Fruit fly (Drosophila melanogaster): ENCODE results near the gene Mis12.

Gene Mis12

dm6 chr3L:6968961-6969814, at the start of gene Mis12, which contains the start of gene CG9953:
Gene Mis12 (minus strand): TSS chr3L:6969048.
Gene CG9953 (plus strand): TSS chr3L:6969658.
- TF ChIP-seq CG8478 (optimal IDR thresholded peaks at IDR 0.05) (no peak), pan (optimal IDR thresholded peaks at IDR 0.05) (no peak), usp (GFP tag; optimal IDR thresholded peaks at IDR 0.05) (no peak), EcR (GFP tag; optimal IDR thresholded peaks at IDR 0.05) (no peak), Dll (optimal IDR thresholded peaks at IDR 0.05) (no peak), psq (optimal IDR thresholded peaks at IDR 0.05) (no peak)

- TF ChIP-seq usp (GFP tag; optimal IDR thresholded peaks at IDR 0.05) (no peak), Dll (optimal IDR thresholded peaks at IDR 0.05) (no peak), CG8478 (optimal IDR thresholded peaks at IDR 0.05) (no peak), psq (optimal IDR thresholded peaks at IDR 0.05) (no peak), pan (optimal IDR thresholded peaks at IDR 0.05) (no peak)
These were observed 44.9 kb upstream of the Mis12 start for dm6 chr3L:7013568-7014305.

- no peak for TF ChIP-seq usp (GFP tag; optimal IDR thresholded peaks at IDR 0.05)
- no peak for TF ChIP-seq Dll (optimal IDR thresholded peaks at IDR 0.05)
- TF ChIP-seq CG8478 (optimal IDR thresholded peaks at IDR 0.05), result no peak
- TF ChIP-seq pan (optimal IDR thresholded peaks at IDR 0.05), result no peak
- TF ChIP-seq psq (optimal IDR thresholded peaks at IDR 0.05), result no peak
- no peak for TF ChIP-seq EcR (GFP tag; optimal IDR thresholded peaks at IDR 0.05)
These were observed 43.4 kb upstream of the Mis12 start for dm6 chr3L:7012271-7012670.

dm6 chr3L:7009886-7010285, 41.0 kb upstream of the Mis12 start:
- no peak for TF ChIP-seq Dll (optimal IDR thresholded peaks at IDR 0.05)

dm6 chr3L:7009411-7009810, 40.6 kb upstream of the Mis12 start:
- TF ChIP-seq Dll (optimal IDR thresholded peaks at IDR 0.05) (no peak), CG8478 (optimal IDR thresholded peaks at IDR 0.05) (no peak)

- TF ChIP-seq psq (optimal IDR thresholded peaks at IDR 0.05) (no peak), CG8478 (optimal IDR thresholded peaks at IDR 0.05) (no peak), usp (GFP tag; optimal IDR thresholded peaks at IDR 0.05) (no peak), pan (optimal IDR thresholded peaks at IDR 0.05) (no peak), Dll (optimal IDR thresholded peaks at IDR 0.05) (no peak), EcR (GFP tag; optimal IDR thresholded peaks at IDR 0.05) (no peak)
These were observed 39.5 kb upstream of the Mis12 start for dm6 chr3L:7008351-7008750.

dm6 chr3L:7006421-7006820, 37.6 kb upstream of the Mis12 start:
- no peak for TF ChIP-seq Dll (optimal IDR thresholded peaks at IDR 0.05)
- TF ChIP-seq EcR (GFP tag; optimal IDR thresholded peaks at IDR 0.05), result no peak
- no peak for TF ChIP-seq pan (optimal IDR thresholded peaks at IDR 0.05)
- TF ChIP-seq usp (GFP tag; optimal IDR thresholded peaks at IDR 0.05), result no peak
- TF ChIP-seq psq (optimal IDR thresholded peaks at IDR 0.05), result no peak
- TF ChIP-seq CG8478 (optimal IDR thresholded peaks at IDR 0.05), result no peak

dm6 chr3L:7003132-7003531, 34.3 kb upstream of the Mis12 start:
- TF ChIP-seq Dll (optimal IDR thresholded peaks at IDR 0.05) (no peak), CG8478 (optimal IDR thresholded peaks at IDR 0.05) (no peak), EcR (GFP tag; optimal IDR thresholded peaks at IDR 0.05) (no peak), psq (optimal IDR thresholded peaks at IDR 0.05) (no peak), pan (optimal IDR thresholded peaks at IDR 0.05) (no peak), usp (GFP tag; optimal IDR thresholded peaks at IDR 0.05) (no peak)

dm6 chr3L:7002355-7002754, 33.5 kb upstream of the Mis12 start:
- TF ChIP-seq CG8478 (optimal IDR thresholded peaks at IDR 0.05) (no peak), pan (optimal IDR thresholded peaks at IDR 0.05) (no peak), EcR (GFP tag; optimal IDR thresholded peaks at IDR 0.05) (no peak), Dll (optimal IDR thresholded peaks at IDR 0.05) (no peak), psq (optimal IDR thresholded peaks at IDR 0.05) (no peak), usp (GFP tag; optimal IDR thresholded peaks at IDR 0.05) (no peak)

- TF ChIP-seq Dll (optimal IDR thresholded peaks at IDR 0.05), result no peak
- TF ChIP-seq CG8478 (optimal IDR thresholded peaks at IDR 0.05), result no peak
- no peak for TF ChIP-seq psq (optimal IDR thresholded peaks at IDR 0.05)
- no peak for TF ChIP-seq EcR (GFP tag; optimal IDR thresholded peaks at IDR 0.05)
- no peak for TF ChIP-seq usp (GFP tag; optimal IDR thresholded peaks at IDR 0.05)
- TF ChIP-seq pan (optimal IDR thresholded peaks at IDR 0.05), result no peak
These were observed 33.0 kb upstream of the Mis12 start for dm6 chr3L:7001855-7002254.

- TF ChIP-seq psq (optimal IDR thresholded peaks at IDR 0.05), result no peak
These were observed 31.1 kb upstream of the Mis12 start for dm6 chr3L:6999993-7000392.

dm6 chr3L:6998692-6999091, 29.8 kb upstream of the Mis12 start, which contains the start of gene Mp:
Gene Mp (plus strand): TSS chr3L:6998843.
- no peak for TF ChIP-seq pan (optimal IDR thresholded peaks at IDR 0.05)
- TF ChIP-seq CG8478 (optimal IDR thresholded peaks at IDR 0.05), result no peak
- no peak for TF ChIP-seq Dll (optimal IDR thresholded peaks at IDR 0.05)
- no peak for TF ChIP-seq psq (optimal IDR thresholded peaks at IDR 0.05)
- TF ChIP-seq EcR (GFP tag; optimal IDR thresholded peaks at IDR 0.05), result no peak
- TF ChIP-seq usp (GFP tag; optimal IDR thresholded peaks at IDR 0.05), result no peak

- peak; percentile 73 for TF ChIP-seq Dll (optimal IDR thresholded peaks at IDR 0.05)
- no peak for TF ChIP-seq CG8478 (optimal IDR thresholded peaks at IDR 0.05)
- no peak for TF ChIP-seq psq (optimal IDR thresholded peaks at IDR 0.05)
- TF ChIP-seq EcR (GFP tag; optimal IDR thresholded peaks at IDR 0.05), result no peak
These were observed 28.6 kb upstream of the Mis12 start for dm6 chr3L:6997410-6997809.
